Worm (Caenorhabditis elegans): ENCODE results near the gene swd-2.1.

swd-2.1 gene

DNA sequence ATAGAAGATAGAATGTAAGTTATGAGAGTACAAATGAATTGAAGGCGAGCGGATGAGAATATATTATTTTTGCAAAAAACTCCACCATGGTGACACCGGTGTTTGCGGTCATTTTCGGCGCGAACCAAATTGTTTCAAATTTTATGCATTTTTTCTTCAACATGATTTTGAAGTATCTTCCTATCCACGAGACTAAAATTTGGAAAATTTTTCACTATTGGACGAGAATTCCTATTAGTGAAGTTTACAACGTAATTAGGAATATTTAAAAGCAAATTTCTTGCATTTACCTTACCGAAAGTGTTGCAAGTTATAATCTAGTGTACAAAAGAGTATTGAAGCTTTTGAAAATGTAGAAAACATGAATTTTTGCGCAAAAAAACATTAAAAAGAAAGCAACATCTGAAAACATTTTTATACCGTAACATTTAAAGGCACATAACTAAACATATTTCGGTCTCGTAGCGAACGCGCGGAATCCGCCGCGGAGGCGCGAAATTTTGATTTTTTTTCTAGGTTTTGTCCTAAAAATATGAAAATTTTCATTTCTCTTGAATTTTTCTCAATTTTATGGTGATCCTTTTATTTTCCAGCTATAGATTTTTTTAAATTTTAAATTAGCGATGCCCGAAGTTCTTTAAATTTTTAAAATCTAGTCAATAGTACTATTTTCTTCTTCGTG, 20.7 kb downstream of the swd-2.1 start, which contains the start of gene sgo-1 (continued):
- TF ChIP-seq snpc-1.3 (tag; optimal IDR thresholded peaks at IDR 0.05; ENCODE audit: insufficient read depth) (peak; percentile 85), F33H1.4 (GFP tag; IDR thresholded peaks at IDR 0.05) (peak; percentile 100), tbp1 (GFP tag; optimal IDR thresholded peaks at IDR 0.05) (peak; percentile 67), lin-35 (GFP tag; optimal IDR thresholded peaks at IDR 0.05) (peak in 2 of 3 experiments; percentile 2 to 82), sea-2 (GFP tag; IDR thresholded peaks at IDR 0.05) (no peak), sptf-2 (GFP tag; optimal IDR thresholded peaks at IDR 0.05) (no peak), ceh-27 (GFP tag; optimal IDR thresholded peaks at IDR 0.05) (no peak), zim-3 (tag; optimal IDR thresholded peaks at IDR 0.05) (no peak), mel-28 (tag; optimal IDR thresholded peaks at IDR 0.05; ENCODE audit: borderline replicate concordance) (no peak), madf-8 (GFP tag; conservative IDR thresholded peaks at IDR 0.05) (peak; percentile 98), lsy-27 (tag; optimal IDR thresholded peaks at IDR 0.05; ENCODE audit: borderline replicate concordance, insufficient read depth) (no peak), nhr-179 (tag; optimal IDR thresholded peaks at IDR 0.05) (no peak), F39B2.1 (GFP tag; IDR thresholded peaks at IDR 0.05) (0 out of 2 replicates have a peak, but pooled peaks have one; percentile 62), dpff-1 (tag; optimal IDR thresholded peaks at IDR 0.05) (no peak), tbx-9 (tag; optimal IDR thresholded peaks at IDR 0.05; ENCODE audit: borderline replicate concordance) (no peak), D2030.7 (GFP tag; IDR thresholded peaks at IDR 0.05) (peak; percentile 99), pha-4 (tag; optimal IDR thresholded peaks at IDR 0.05) (no peak), nhr-80 (tag; optimal IDR thresholded peaks at IDR 0.05) (no peak), lag-1 (GFP tag; IDR thresholded peaks at IDR 0.05) (no peak), F10E7.11 (tag; optimal IDR thresholded peaks at IDR 0.05) (no peak), K11D2.4 (GFP tag; IDR thresholded peaks at IDR 0.05) (no peak), B0336.3 (GFP tag; IDR thresholded peaks at IDR 0.05) (peak; percentile 87), tlf-1 (GFP tag; optimal IDR thresholded peaks at IDR 0.05) (peak; percentile 93), K12H6.12 (tag; optimal IDR thresholded peaks at IDR 0.05) (no peak), B0261.1 (tag; optimal IDR thresholded peaks at IDR 0.05) (no peak), ztf-25 (GFP tag; IDR thresholded peaks at IDR 0.05) (no peak), ekl-4 (GFP tag; IDR thresholded peaks at IDR 0.05) (peak; percentile 88), ceh-91 (GFP tag; IDR thresholded peaks at IDR 0.05) (peak; percentile 98), gei-17 (GFP tag; optimal IDR thresholded peaks at IDR 0.05) (no peak), ceh-79 (tag; optimal IDR thresholded peaks at IDR 0.05) (no peak), hlh-26 (GFP tag; conservative IDR thresholded peaks at IDR 0.05) (no peak), ztf-28 (GFP tag; IDR thresholded peaks at IDR 0.05) (peak; percentile 73; the same call in 1 of the 2 replicates), Y56A3A.18 (GFP tag; IDR thresholded peaks at IDR 0.05) (no peak), dox-1 (GFP tag; IDR thresholded peaks at IDR 0.05) (peak; percentile 91), akir-1 (GFP tag; optimal IDR thresholded peaks at IDR 0.05) (no peak), hsf-1 (GFP tag; IDR thresholded peaks at IDR 0.05) (peak; percentile 92), chd-7 (tag; optimal IDR thresholded peaks at IDR 0.05) (no peak), attf-5 (GFP tag; optimal IDR thresholded peaks at IDR 0.05) (no peak), ceh-40 (GFP tag; IDR thresholded peaks at IDR 0.05) (no peak), madf-6 (GFP tag; IDR thresholded peaks at IDR 0.05) (peak; percentile 100), attf-3 (GFP tag; conservative IDR thresholded peaks at IDR 0.05) (peak; percentile 41; the same call in 1 of the 2 replicates), ztf-3 (GFP tag; optimal IDR thresholded peaks at IDR 0.05) (no peak), lin-54 (GFP tag; optimal IDR thresholded peaks at IDR 0.05) (peak; percentile 91), attf-6 (GFP tag; IDR thresholded peaks at IDR 0.05) (peak; percentile 85), zfh-2 (GFP tag; conservative IDR thresholded peaks at IDR 0.05) (no peak), nfyb-1 (GFP tag; IDR thresholded peaks at IDR 0.05) (peak; percentile 62; the same call in 1 of the 2 replicates), unc-62 (GFP tag; optimal IDR thresholded peaks at IDR 0.05) (no peak), lin-40 (tag; optimal IDR thresholded peaks at IDR 0.05) (no peak)
